Fruit fly (Drosophila melanogaster) whole organism, adult: Measurements from ENCODE around the gene CG3726.
A peak's percentile ranks its signal among the peaks of the same experiment; 100 is the strongest.

ENCODE experiments used
- CG12768 ChIP-seq: fragments of 200-800 bp; sonication (Bioruptor generic); optimal IDR thresholded peaks from 2 replicates; lab custom pipeline; 2017; ENCODE audit warnings: missing biosample characterization, missing genetic modification characterization, mild to moderate bottlenecking, moderate library complexity, missing genetic modification reagents
- CG14711 ChIP-seq: fragments of 200-800 bp; sonication (Bioruptor generic); optimal IDR thresholded peaks from 2 replicates; lab custom pipeline; 2018; ENCODE audit warnings: missing biosample characterization, mild to moderate bottlenecking, missing genetic modification characterization, moderate library complexity
- CG33017 ChIP-seq: fragments of 200-800 bp; sonication (Bioruptor generic); optimal IDR thresholded peaks from 2 replicates; lab custom pipeline; 2018; ENCODE audit warnings: missing biosample characterization, mild to moderate bottlenecking, missing genetic modification characterization, moderate library complexity
- CG5204 ChIP-seq: fragments of 200-800 bp; sonication (Bioruptor generic); optimal IDR thresholded peaks from 2 replicates; lab custom pipeline; 2016; ENCODE audit warnings: missing biosample characterization, missing genetic modification characterization
- CG7045 ChIP-seq: fragments of 200-800 bp; sonication (Bioruptor generic); optimal IDR thresholded peaks from 2 replicates; lab custom pipeline; 2017; ENCODE audit warnings: missing biosample characterization, mild to moderate bottlenecking, missing genetic modification characterization
- CG7101 ChIP-seq: fragments of 200-800 bp; sonication (Bioruptor generic); optimal IDR thresholded peaks from 2 replicates; lab custom pipeline; 2018; ENCODE audit warnings: missing biosample characterization, mild to moderate bottlenecking, missing genetic modification characterization, moderate library complexity
- Clk ChIP-seq: fragments of 200-800 bp; sonication (Bioruptor generic); optimal IDR thresholded peaks from 2 replicates; lab custom pipeline; 2017; ENCODE audit warnings: missing biosample characterization, missing genetic modification characterization
- Hr96 ChIP-seq: fragments of 200-800 bp; sonication (Bioruptor generic); optimal IDR thresholded peaks from 2 replicates; lab custom pipeline; 2016; ENCODE audit warnings: missing biosample characterization, missing genetic modification characterization
- bab1 ChIP-seq: fragments of 200-800 bp; sonication (Bioruptor generic); optimal IDR thresholded peaks from 3 replicates; lab custom pipeline; 2019; ENCODE audit warnings: missing biosample characterization, mild to moderate bottlenecking, missing genetic modification characterization, moderate library complexity
- cic ChIP-seq: fragments of 200-800 bp; sonication (Bioruptor generic); optimal IDR thresholded peaks from 2 replicates; lab custom pipeline; 2017; ENCODE audit warnings: missing biosample characterization, mild to moderate bottlenecking, missing genetic modification characterization, moderate library complexity
- kay ChIP-seq: fragments of 200-800 bp; sonication (Bioruptor generic); peaks from one replicate; lab custom pipeline; 2016; ENCODE audit warnings: missing biosample characterization, missing genetic modification characterization, borderline replicate concordance
- ovo ChIP-seq: fragments of 200-800 bp; sonication (Bioruptor generic); optimal IDR thresholded peaks from 2 replicates; lab custom pipeline; 2016; ENCODE audit warnings: missing biosample characterization, missing genetic modification characterization
- pad ChIP-seq: fragments of 200-800 bp; sonication (Bioruptor generic); optimal IDR thresholded peaks from 3 replicates; lab custom pipeline; 2017; ENCODE audit warnings: missing biosample characterization, missing genetic modification characterization, mild to moderate bottlenecking, moderate library complexity, missing genetic modification reagents
- tj ChIP-seq: fragments of 200-800 bp; sonication (Bioruptor generic); optimal IDR thresholded peaks from 3 replicates; lab custom pipeline; 2017; ENCODE audit warnings: missing biosample characterization, mild to moderate bottlenecking, missing genetic modification characterization, moderate library complexity

DNA sequence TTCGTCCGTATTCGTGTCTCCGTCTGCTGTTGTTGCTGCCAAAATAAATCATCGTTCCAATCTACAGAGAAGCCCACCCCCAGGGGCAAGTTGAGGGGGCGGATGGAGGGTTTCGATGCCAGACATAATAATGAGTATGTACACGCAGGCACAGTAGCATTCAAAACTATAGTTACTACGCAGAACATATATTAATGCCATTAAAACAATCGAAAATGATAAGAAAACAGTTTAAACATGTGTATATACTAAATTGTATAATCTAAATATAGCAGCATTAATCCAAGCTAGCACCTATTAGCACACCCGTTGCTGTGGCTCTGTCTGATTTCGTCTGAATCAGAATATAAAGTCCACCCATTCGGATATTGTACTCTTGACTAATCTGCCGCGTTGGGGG, 64.0 kb downstream of the CG3726 start:
- TF ChIP-seq CG5204 (no peak), kay (GFP tag; lab: Kevin White, UChicago) (no peak), Clk (GFP tag; lab: Kevin White, UChicago) (no peak), tj (no peak), bab1 (GFP tag; lab: Kevin White, UChicago) (no peak), CG7101 (tag; lab: Kevin White, UChicago) (no peak), pad (GFP tag; lab: Kevin White, UChicago) (no peak), CG12768 (GFP tag; lab: Kevin White, UChicago) (no peak), cic (no peak), CG7045 (GFP tag; lab: Kevin White, UChicago) (no peak), CG14711 (tag; lab: Kevin White, UChicago) (peak; percentile 28), CG33017 (tag; lab: Kevin White, UChicago) (no peak), ovo (GFP tag; lab: Kevin White, UChicago) (no peak), Hr96 (GFP tag; lab: Kevin White, UChicago) (no peak)
